Worm (Caenorhabditis elegans): Measurements from ENCODE around the gene nhr-254.

The nhr-254 gene

DNA sequence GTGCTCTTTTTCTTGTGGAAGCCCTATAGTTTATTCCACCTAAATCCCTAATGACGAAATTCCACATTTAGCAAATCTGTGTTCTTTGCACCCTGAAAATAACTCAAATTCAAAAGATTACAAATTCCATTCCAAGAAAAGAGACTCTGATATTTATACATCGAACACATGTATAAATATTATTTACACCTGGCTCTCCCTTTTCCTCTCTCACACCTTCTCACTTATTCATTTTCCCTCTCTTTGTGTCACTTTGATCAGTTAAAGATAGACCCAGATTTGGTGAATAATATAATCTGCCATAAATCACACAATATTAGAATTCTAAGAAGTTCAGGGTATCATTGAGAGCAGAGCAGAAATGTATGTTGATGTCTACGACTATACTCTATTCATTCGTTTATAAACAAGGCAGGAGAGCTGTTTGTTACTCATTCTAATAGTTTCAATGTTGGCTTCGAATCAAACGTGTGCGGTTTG, at the start of gene nhr-254:
nhr-254 (plus strand) TSS at position 430 of the 480 bp plus-strand sequence.
- no peak for TF ChIP-seq unc-62 (GFP tag; optimal IDR thresholded peaks at IDR 0.05)

DNA sequence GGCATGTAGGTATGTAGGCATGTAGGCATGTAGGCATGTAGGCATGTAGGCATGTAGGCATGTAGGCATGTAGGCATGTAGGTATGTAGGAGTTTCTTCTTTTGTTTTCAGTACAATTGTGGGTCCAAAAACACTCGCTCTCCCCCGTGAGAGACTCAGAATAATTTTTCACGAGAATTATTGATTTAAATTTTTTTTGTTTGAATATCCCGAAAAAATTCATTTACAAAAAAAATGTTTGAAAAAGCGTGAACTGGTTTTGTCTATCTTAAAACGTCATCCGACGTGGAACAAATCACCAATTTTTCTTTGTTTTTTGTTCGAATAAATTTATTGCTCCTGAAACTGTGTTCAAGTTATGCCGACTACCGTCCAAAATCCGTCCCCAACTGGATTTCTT, 49.3 kb upstream of the nhr-254 start, which contains the start of gene wago-10:
wago-10 (plus strand) TSS at position 301 of the 400 bp plus-strand sequence.
- no peak for TF ChIP-seq unc-62 (GFP tag; optimal IDR thresholded peaks at IDR 0.05)

DNA sequence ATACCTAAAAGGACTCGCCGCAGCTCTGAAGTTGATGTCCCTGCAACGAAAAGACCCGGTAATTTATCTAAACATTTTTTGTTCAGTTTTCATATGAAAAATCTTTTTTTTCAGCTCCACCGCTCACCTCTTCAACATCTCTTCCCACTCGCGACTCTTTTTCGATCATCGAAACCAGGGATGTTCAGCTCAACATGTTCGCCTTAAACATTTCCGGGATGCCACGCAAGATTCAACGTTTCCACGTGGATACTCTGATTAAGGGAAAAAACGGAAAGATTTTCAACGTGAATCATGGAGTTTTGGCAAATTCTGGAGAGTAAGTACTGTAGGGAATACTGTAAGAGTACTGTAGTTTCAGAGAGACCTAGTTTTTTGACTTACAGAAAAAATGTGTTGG, 48.9 kb upstream of the nhr-254 start:
- TF ChIP-seq unc-62 (GFP tag; optimal IDR thresholded peaks at IDR 0.05) = no peak

- no peak for TF ChIP-seq unc-62 (GFP tag; optimal IDR thresholded peaks at IDR 0.05)
Measured at ce11 chrV:346005-346404, 46.4 kb upstream of the nhr-254 start.

DNA sequence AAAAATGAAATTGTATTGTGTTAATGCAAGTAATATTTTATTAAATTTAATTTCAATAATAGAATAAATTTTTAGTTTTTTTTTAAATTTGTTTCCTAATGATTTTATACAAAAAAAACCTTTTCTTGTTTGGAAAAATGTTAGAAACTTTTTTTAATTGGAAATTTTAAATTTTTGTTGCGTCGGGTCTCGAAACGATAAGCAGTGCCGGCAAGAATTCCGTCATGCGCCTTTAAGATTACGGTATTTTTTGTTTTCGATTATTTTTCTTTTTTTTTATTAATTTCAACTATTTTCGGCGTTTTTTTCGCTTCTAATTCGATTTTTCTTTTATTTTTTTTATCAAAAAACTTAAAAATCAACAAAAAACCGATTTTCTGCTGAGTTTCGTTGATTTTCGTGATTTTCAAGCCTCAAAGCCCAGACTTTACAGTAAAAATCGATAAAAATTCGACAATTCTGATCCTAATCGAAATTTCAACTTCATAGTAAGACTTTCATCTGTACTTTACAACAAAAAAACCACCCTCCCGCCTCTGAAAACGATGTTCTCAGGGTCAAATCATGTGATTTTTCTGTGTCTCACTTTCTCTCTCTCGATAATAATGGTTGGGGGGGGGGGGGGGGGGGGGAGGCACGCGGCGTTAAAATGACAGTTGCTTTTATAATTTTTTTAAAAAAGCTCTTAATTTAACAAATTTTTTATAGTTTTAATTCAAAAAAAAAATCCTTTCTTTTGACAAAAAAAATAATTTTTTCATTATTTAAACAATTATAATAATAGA, 44.7 kb upstream of the nhr-254 start:
- no peak for TF ChIP-seq unc-62 (GFP tag; optimal IDR thresholded peaks at IDR 0.05)

- TF ChIP-seq unc-62 (GFP tag; optimal IDR thresholded peaks at IDR 0.05) = no peak
Measured at ce11 chrV:349054-349453, 43.4 kb upstream of the nhr-254 start, which contains the start of gene atg-9. Gene atg-9, plus strand, starts transcription at chrV:349385.

DNA sequence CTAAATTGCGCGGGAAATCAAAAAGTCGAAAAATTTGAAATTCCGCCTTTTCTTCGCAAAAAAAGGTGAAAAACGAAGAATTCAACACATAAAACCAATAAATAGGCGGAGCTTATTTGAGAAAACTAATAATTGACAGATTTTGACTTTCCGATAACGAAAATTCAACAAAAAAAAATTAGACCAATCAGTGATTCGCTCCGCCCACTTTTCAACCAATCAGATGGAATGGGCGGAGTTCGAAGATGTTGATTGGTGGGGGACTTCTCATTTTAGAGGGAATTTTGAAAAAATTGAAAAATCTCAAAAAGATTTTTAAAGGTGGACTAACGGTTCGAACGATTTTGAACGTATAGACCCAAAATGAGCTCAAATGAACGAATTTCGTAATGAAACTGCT, 41.6 kb upstream of the nhr-254 start:
- no peak for TF ChIP-seq unc-62 (GFP tag; optimal IDR thresholded peaks at IDR 0.05)

DNA sequence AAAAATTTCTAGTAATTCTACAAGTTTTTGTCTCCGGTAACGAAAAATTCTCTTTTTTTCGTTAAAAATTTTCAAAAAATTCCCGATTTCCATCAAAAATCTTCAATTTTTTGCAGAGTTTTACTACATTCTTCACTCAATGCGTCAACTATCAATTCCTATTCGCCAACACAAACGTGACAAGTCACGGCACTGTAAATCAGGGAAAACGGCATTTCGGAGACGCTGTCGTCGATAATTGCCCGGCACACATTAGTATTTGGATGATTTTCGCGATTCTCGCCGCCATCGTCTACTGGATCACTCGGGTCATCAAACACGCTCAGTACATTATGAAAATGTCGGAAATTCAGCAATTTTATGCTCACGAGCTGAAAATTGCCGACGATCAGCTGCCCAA, 40.6 kb upstream of the nhr-254 start:
- TF ChIP-seq unc-62 (GFP tag; optimal IDR thresholded peaks at IDR 0.05) = no peak

DNA sequence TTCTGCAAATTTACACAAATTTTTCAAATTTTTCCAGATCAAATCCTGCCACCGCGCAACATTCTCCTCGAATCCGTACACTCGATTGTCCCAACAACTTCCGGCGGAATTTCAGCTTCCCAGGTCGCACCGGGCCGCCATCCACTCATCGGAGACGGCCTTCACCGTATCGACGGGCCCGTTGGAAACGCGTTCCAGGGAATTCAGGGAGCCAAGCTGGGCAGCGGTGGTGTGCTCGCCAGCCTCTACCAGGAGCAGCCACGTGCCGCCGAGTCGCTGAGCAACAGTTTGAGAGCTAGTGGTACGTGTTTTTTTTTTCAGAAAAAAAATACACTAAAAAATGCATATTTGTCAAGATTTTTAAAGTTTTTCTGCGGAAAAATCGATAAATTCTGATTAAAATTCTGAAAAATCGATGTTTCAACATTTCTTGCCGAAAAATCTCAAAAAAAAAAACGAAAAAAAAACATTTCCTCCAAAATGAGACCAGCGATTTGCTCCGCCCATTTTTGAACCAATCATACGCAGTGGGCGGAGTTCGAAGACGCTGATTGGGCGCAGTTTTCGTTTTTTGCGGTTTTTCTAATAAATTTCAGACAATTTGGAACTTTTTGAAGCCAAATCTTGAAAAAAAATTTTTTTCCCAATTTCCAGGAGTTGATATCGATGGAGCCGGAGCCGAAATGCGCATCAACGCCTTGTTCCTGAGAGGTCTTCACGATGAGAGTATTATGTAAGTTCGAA, 35.3 kb upstream of the nhr-254 start:
- TF ChIP-seq unc-62 (GFP tag; optimal IDR thresholded peaks at IDR 0.05) = no peak

ce11 chrV:358473-358872, 34.0 kb upstream of the nhr-254 start:
- TF ChIP-seq unc-62 (GFP tag; optimal IDR thresholded peaks at IDR 0.05) = no peak

DNA sequence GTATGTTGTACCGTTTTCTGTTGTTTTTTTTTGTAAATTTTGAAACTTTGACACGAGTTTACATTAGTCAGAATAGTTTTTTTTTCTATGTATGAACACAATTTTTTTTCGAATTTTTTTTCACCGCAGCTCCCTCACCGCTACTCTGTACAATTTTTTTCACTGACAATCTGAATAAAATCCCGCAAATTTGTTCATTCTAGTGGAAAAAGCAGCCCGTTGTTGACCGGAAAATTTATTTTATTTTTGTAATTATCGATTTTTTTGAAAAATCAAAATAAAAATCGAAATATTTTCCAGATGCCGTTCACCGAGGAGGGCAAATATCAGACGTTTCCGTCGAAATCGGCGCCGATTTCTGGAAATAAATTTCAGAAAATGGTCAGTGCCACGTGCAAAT, 33.0 kb upstream of the nhr-254 start, which contains the start of gene T22H9.1:
T22H9.1 (plus strand) TSS at position 301 of the 400 bp plus-strand sequence.
- no peak for TF ChIP-seq unc-62 (GFP tag; optimal IDR thresholded peaks at IDR 0.05)

- TF ChIP-seq unc-62 (GFP tag; optimal IDR thresholded peaks at IDR 0.05) = no peak
Measured at ce11 chrV:360068-360467, 32.4 kb upstream of the nhr-254 start.

- TF ChIP-seq unc-62 (GFP tag; optimal IDR thresholded peaks at IDR 0.05) = no peak
Measured at ce11 chrV:361291-361690, 31.1 kb upstream of the nhr-254 start.

- no peak for TF ChIP-seq unc-62 (GFP tag; optimal IDR thresholded peaks at IDR 0.05)
Measured at ce11 chrV:364650-365049, 27.8 kb upstream of the nhr-254 start, which contains the start of gene mltn-6. Gene mltn-6, plus strand, starts transcription at chrV:364950.

DNA sequence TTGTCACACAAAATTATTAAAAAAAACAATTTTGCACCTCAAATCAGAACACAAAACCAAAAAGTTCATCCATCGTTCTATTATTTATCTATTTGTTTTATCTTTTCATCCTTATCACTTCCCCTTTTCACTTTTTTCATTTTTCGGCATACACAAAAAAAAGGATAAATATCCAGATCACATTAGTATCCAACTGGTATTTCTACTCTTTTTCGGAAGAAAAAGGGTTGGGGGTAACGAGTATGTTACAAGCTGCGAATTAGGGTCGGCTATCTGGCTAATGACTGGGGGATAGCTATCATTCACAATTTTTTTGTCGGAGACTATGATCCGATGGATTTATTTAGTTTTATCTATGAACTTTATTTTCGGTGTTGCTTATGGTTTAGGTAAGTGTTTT, 22.4 kb upstream of the nhr-254 start, which contains the start of gene mltn-7:
mltn-7 (plus strand) TSS at position 301 of the 400 bp plus-strand sequence.
- no peak for TF ChIP-seq unc-62 (GFP tag; optimal IDR thresholded peaks at IDR 0.05)

- no peak for TF ChIP-seq unc-62 (GFP tag; optimal IDR thresholded peaks at IDR 0.05)
Measured at ce11 chrV:373192-373591, 19.2 kb upstream of the nhr-254 start.

DNA sequence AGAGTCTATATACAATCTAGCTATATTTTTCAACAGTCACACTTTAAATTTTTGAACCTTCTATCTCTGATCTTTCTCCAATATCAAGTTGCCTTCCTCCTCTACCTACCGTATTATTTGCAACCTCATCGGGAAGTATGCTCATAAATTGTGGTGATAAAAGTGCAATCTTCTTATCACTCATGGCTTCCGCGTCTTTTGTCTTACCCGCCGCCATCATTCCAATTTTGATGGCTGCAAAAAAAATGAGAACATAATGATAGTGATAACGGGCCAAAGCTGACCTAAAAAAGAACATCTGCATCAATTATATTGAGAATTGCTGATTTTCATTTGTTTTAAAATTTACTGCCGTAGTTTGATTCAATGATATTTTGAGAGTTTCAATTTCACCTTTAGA, 15.6 kb upstream of the nhr-254 start:
- TF ChIP-seq unc-62 (GFP tag; optimal IDR thresholded peaks at IDR 0.05) = no peak
